Worm (Caenorhabditis elegans): ENCODE measurements around the gene fipr-29.

Gene fipr-29

DNA sequence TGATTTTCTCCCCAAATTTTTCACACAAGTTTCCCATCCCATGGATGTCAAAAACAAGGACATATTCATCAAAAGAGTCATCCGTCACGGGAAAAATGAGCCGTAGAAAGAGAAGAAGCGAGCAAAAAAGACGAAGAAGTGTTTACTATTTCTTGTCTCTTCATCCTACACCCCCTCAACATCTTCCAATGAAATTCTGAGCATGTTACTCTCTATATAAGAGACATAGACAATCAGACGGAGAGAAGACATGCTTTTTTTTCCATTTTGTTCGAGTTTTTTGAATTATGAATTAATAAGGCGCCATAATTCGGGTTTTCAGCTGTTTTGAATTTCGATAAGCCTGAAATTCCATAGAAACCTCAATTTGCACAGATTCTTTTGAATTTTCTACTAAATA, 35.9 kb upstream of the fipr-29 start:
- TF ChIP-seq lin-13 (tag; optimal IDR thresholded peaks at IDR 0.05) (no peak), flh-1 (GFP tag; optimal IDR thresholded peaks at IDR 0.05) (no peak), nhr-28 (tag; optimal IDR thresholded peaks at IDR 0.05) (no peak), unc-39 (tag; optimal IDR thresholded peaks at IDR 0.05) (no peak), unc-62 (GFP tag; optimal IDR thresholded peaks at IDR 0.05) (no peak), ces-1 (GFP tag; optimal IDR thresholded peaks at IDR 0.05) (peak; percentile 27), nhr-12 (tag; optimal IDR thresholded peaks at IDR 0.05) (no peak), tbx-8 (GFP tag; optimal IDR thresholded peaks at IDR 0.05) (no peak)

DNA sequence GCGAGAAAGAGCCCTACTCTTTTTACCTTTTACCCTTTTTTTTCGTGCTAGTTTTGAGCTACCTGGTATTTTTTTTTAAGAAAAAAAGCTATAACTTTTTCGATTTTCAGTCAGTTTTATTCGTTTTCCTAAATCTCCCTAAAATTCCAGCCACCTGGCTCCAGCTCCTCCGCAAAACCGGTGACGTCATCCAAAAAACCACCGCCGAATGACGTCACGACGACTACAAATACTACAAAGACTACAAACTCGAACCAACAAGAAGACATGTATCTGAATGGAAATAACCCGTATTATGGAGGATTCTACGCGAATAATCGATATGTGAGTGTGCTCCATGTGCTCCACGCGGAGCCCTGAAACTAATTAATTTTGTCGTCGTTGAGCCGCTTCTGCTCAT, 34.5 kb upstream of the fipr-29 start:
- TF ChIP-seq drap-1 (GFP tag; optimal IDR thresholded peaks at IDR 0.05) (no peak), sem-2 (GFP tag; optimal IDR thresholded peaks at IDR 0.05) (no peak), zip-8 (tag; optimal IDR thresholded peaks at IDR 0.05) (peak; percentile 90)

DNA sequence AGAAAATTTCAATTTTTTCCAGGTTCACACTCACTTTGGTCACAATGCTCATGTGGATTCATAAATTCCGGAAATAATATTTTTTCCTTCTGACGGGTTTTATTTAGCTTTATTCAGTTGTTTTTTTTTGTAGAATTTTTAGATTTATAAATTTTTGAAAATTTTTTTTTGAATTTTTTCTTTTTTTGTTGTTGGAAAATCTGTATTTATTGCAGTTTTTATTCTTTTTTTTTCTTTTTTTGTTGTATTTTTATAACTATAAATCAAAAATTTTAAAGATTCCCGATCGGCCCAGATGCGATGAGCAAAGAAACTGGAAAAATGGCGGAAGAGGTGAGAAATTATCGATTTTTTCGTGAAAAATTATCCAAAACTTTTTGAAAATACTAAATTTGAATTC, 31.4 kb upstream of the fipr-29 start, which contains the start of gene ccep-135:
ccep-135 (plus strand) TSS at position 301 of the 400 bp plus-strand sequence.
- TF ChIP-seq nhr-237 (tag; optimal IDR thresholded peaks at IDR 0.05) (no peak), lin-13 (tag; optimal IDR thresholded peaks at IDR 0.05) (no peak)

DNA sequence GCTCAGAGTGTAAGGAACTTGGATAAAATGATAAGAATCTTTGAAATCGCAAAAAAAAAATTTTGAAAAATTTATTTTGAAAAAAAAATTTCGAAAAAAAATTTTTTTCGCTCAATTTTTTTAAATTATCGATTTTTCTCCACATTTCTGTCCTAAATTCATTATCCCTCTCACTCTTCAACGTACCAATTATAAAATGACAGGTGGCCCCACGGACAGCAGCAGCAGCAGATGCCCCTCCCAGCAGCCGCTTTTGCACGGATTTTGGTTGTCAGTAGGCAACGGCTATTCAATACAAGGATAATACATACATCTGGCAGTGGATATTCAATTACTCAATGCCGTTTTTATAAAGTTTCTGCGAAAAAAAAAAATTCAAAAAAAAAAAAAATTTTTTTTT, 26.3 kb upstream of the fipr-29 start, which contains the start of gene sft-1:
sft-1 (plus strand) TSS at position 201 of the 400 bp plus-strand sequence.
- peak; percentile 90 for TF ChIP-seq hlh-1 (tag; optimal IDR thresholded peaks at IDR 0.05)
- TF ChIP-seq ces-1 (GFP tag; optimal IDR thresholded peaks at IDR 0.05): peak; percentile 65
- TF ChIP-seq cnd-1 (tag; optimal IDR thresholded peaks at IDR 0.05): peak; percentile 69
- TF ChIP-seq lin-32 (GFP tag; optimal IDR thresholded peaks at IDR 0.05): peak; percentile 74
- no peak for TF ChIP-seq pha-4 (tag; optimal IDR thresholded peaks at IDR 0.05)

DNA sequence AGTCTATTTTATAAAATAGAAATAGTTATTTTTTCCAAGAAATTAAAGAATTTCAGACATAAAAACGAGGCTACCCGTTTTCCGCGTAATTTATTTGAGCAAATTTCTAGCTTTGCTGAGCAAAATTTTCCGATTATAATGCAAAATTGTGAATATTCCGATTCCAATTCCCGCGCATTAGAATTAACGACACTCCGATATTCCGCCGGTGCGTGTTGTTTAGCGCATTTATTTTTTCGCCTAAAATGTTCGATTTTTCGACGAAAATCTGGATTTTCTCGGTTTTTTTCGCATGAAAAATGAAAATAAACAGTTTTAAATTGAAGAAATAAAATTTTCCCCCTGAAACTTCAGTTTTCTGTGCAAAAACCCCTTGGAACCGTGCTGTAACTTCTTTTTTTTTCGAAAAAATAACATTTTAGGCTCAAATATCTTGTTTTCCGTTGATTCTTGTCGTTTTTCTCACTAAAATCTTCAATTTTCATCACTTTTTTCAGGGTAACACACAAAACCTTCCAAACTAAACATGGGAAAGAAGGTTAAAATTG, 9.9 kb upstream of the fipr-29 start, which contains the start of gene H06I04.3:
H06I04.3 (plus strand) TSS at position 498 of the 548 bp plus-strand sequence.
- TF ChIP-seq snpc-4 (tag; optimal IDR thresholded peaks at IDR 0.05) (no peak), mep-1 (tag; optimal IDR thresholded peaks at IDR 0.05) (peak; percentile 3), lsy-2 (tag; optimal IDR thresholded peaks at IDR 0.05) (peak; percentile 51), mls-2 (tag; optimal IDR thresholded peaks at IDR 0.05) (no peak), ceh-43 (GFP tag; optimal IDR thresholded peaks at IDR 0.05) (no peak), bed-3 (GFP tag; optimal IDR thresholded peaks at IDR 0.05) (no peak), nhr-76 (tag; optimal IDR thresholded peaks at IDR 0.05) (no peak), ztf-11 (tag; optimal IDR thresholded peaks at IDR 0.05) (no peak), pha-4 (tag; optimal IDR thresholded peaks at IDR 0.05) (no peak), tbx-8 (GFP tag; optimal IDR thresholded peaks at IDR 0.05) (no peak), unc-39 (tag; optimal IDR thresholded peaks at IDR 0.05) (no peak), ceh-83 (GFP tag; optimal IDR thresholded peaks at IDR 0.05) (no peak), ces-1 (GFP tag; optimal IDR thresholded peaks at IDR 0.05) (peak; percentile 51), elt-3 (tag; optimal IDR thresholded peaks at IDR 0.05) (no peak), zip-8 (tag; optimal IDR thresholded peaks at IDR 0.05) (no peak), nhr-237 (tag; optimal IDR thresholded peaks at IDR 0.05) (no peak), nhr-28 (tag; optimal IDR thresholded peaks at IDR 0.05) (no peak)

DNA sequence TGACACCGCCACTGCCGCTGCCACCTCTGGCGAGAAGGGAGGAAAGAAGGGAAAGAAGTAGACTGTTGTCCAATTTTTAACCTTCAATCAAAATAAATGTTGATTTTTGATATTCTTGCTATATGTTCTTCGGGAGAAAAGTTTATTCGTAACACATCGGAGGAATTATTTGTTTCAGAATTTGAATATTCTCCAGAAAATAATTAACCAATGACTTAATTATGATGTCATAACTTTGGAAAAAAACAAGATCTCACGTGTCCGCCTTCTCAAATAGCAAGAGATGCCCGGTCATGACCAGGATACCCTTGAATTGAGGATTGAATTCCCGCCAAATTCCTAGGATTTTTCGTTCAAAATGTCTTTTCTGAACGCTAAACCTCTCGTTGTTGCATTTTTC, 8.9 kb upstream of the fipr-29 start:
- TF ChIP-seq mab-5 (tag; optimal IDR thresholded peaks at IDR 0.05): no peak
- no peak for TF ChIP-seq blmp-1 (tag; optimal IDR thresholded peaks at IDR 0.05)
- TF ChIP-seq M03D4.4 (tag; optimal IDR thresholded peaks at IDR 0.05): no peak
- no peak for TF ChIP-seq mls-2 (tag; optimal IDR thresholded peaks at IDR 0.05)
- no peak for TF ChIP-seq unc-120 (tag; optimal IDR thresholded peaks at IDR 0.05; ENCODE audit: poor library complexity, severe bottlenecking)
- TF ChIP-seq bed-3 (GFP tag; optimal IDR thresholded peaks at IDR 0.05): no peak
- no peak for TF ChIP-seq elt-1 (tag; optimal IDR thresholded peaks at IDR 0.05; ENCODE audit: borderline replicate concordance, insufficient read depth)
- TF ChIP-seq lin-13 (tag; optimal IDR thresholded peaks at IDR 0.05): no peak
- no peak for TF ChIP-seq ceh-43 (GFP tag; optimal IDR thresholded peaks at IDR 0.05)
- no peak for TF ChIP-seq nhr-12 (tag; optimal IDR thresholded peaks at IDR 0.05)
- no peak for TF ChIP-seq flh-1 (GFP tag; optimal IDR thresholded peaks at IDR 0.05)
- no peak for TF ChIP-seq unc-39 (tag; optimal IDR thresholded peaks at IDR 0.05)
- TF ChIP-seq nhr-237 (tag; optimal IDR thresholded peaks at IDR 0.05): no peak
- TF ChIP-seq drap-1 (GFP tag; optimal IDR thresholded peaks at IDR 0.05): no peak
- TF ChIP-seq nhr-28 (tag; optimal IDR thresholded peaks at IDR 0.05): no peak
- no peak for TF ChIP-seq ham-2 (GFP tag; optimal IDR thresholded peaks at IDR 0.05)
